Worm (Caenorhabditis elegans): Measurements from ENCODE around the gene rbm-39.

Gene rbm-39

DNA sequence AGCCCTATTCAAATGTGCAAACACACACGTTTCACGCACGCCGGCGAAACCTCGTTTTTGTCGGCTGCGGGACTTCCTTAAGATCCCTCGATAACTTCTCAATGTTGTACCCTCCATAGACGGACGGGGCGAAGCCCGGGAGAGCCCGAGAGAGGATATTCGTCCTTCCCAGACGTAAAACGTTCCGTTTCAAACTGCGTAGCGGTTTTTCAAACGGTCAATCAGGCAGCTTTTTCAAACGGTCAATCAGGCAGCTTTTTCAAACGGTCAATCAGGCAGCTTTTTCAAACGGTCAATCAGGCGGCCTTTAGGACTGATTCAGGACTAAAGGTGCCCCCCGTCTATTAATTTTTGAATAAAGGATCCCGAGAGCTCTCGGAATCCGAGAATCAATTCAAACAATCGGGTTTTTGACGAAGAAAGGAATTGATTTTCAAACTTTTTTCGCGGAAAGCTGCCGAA lies 21.2 kb upstream of the rbm-39 start:
- TF ChIP-seq nfya-1 (tag; optimal IDR thresholded peaks at IDR 0.05) = no peak

DNA sequence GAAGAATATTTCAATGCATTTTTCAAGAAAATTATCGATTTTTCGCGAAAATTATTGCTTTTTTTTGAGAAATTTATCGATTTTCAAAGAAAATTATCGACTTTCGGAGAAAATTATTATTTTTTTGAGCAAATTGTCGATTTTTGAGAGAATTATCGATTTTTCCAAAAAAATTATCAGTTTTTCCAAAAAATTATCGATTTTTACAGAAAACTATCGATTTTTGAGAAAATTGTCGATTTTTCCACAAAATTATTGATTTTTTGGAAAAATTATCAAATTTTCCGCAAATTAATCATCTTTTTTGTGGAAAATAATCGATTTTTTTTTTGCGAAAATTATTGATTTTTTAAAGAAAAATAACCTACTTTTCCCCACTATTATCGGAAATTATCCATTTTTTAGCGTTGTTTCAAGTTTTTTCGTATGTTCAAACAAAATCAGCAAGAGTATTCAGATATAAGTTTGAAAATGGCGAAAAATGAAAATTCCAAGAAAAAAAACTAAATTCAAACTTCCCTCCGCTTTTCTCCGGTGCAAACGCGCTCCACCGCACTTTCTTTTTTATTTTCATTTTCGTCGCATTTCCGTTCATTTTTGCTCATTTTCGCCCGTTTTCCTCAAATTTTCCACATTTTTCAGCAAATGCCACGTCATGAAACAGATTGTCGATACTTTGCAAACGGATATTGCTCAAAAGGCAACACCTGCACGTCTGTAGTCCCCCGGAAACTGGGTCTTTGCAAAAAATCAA lies 20.6 kb upstream of the rbm-39 start, which contains the start of gene lep-2:
Gene lep-2 (plus strand): TSS at position 637 of the 754 bp plus-strand sequence.
- TF ChIP-seq pag-3 (tag; optimal IDR thresholded peaks at IDR 0.05; ENCODE audit: borderline replicate concordance) (no peak), hlh-8 (tag; optimal IDR thresholded peaks at IDR 0.05) (no peak), ceh-48 (tag; optimal IDR thresholded peaks at IDR 0.05) (peak; percentile 79), nfya-1 (tag; optimal IDR thresholded peaks at IDR 0.05) (peak; percentile 10), fax-1 (tag; optimal IDR thresholded peaks at IDR 0.05) (no peak), hlh-6 (tag; optimal IDR thresholded peaks at IDR 0.05) (no peak), unc-3 (GFP tag; conservative IDR thresholded peaks at IDR 0.05) (no peak), unc-3 (tag; optimal IDR thresholded peaks at IDR 0.05) (no peak), ama-1 (optimal IDR thresholded peaks at IDR 0.05) (no peak), K09A11.1 (tag; optimal IDR thresholded peaks at IDR 0.05; ENCODE audit: insufficient read depth) (no peak)

DNA sequence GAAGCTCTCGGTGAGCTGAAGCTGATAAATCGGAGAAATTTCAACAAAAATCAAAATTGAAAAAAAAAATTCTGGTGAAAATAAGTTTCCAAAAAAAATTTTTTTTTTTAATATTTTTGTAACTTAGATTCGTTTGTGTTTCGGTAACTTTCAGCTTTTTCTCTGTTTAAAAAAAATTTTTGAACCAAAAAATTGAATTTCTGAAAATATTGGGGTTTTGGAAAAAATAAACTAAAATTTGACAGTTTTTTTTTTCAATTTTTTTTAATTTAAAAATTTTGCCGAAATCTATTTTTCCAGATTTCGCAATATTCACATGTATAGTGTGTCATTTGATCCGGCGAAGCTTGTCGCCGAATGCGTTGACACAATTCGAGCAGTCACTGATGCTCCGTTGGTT lies 13.5 kb upstream of the rbm-39 start, which contains the start of gene Y55F3AM.5:
Gene Y55F3AM.5 (plus strand): TSS at position 301 of the 400 bp plus-strand sequence.
- no peak for TF ChIP-seq ama-1 (optimal IDR thresholded peaks at IDR 0.05)

DNA sequence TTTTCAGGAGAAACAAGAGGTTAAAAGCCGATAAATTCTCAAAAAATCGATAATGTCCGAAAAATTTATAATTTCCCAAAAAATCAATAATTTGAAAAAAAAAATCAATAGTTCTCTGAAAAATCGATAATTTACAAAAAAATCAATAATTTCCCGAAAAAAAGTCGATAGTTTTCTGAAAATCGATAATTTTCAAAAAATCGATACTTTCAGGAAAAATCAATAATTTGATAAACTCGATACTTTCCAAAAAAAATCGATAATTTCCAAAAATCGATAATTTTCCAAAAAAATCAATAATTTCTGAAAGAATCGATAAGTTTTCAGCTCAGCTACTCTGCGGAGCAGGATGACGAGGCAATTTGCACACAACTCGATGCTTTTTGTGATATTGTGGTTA lies 12.7 kb upstream of the rbm-39 start:
- TF ChIP-seq unc-86 (tag; optimal IDR thresholded peaks at IDR 0.05) = no peak
- no peak for TF ChIP-seq lin-11 (tag; optimal IDR thresholded peaks at IDR 0.05)
- peak; percentile 91 for TF ChIP-seq ceh-48 (tag; optimal IDR thresholded peaks at IDR 0.05)
- TF ChIP-seq ztf-16 (tag; optimal IDR thresholded peaks at IDR 0.05) = no peak
- no peak for TF ChIP-seq sox-2 (GFP tag; IDR thresholded peaks at IDR 0.05)

DNA sequence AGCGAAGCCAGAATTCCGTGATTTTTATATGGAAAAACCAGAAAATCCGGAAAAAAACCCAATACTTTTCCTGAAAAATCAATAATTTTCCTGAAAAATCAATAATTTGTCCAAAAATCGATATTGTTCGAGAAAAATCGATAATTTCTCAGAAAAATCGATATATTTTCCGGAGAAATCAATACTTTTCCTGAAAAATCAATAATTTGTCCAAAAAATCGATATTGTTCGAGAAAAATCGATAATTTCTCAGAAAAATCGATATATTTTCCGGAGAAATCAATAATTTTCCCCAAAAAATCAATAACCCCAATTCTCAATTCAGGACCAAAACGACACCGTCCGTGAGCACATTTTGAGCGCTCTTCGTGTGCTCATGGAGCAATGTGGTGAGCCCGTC lies 12.0 kb upstream of the rbm-39 start:
- peak; percentile 91 for TF ChIP-seq ceh-48 (tag; optimal IDR thresholded peaks at IDR 0.05)
- TF ChIP-seq ceh-2 (tag; optimal IDR thresholded peaks at IDR 0.05) = no peak

DNA sequence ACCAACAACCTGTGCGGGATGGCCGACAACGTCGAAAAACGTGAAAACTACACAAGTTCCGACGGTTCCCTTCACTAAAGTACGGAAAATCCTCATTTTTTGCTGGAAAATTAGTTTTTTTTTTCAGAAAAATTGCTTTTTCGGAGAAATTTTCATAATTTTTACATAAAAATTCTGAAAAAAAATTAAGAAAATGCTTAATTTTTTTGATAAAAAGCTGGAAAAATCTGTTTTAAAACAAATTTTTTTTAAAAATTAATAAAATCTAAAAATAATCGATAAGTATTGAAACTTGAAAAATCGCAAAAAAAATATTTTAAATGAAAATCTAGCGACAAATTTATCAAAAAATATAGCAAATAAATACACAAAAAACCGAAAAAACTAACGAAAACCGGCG lies 6.7 kb upstream of the rbm-39 start, which contains the start of gene immp-2:
Gene immp-2 (minus strand): TSS at position 101 of the 400 bp plus-strand sequence.
- TF ChIP-seq ceh-45 (GFP tag; IDR thresholded peaks at IDR 0.05) (no peak), ahr-1 (tag; optimal IDR thresholded peaks at IDR 0.05) (no peak), syd-9 (tag; optimal IDR thresholded peaks at IDR 0.05) (no peak), ceh-31 (tag; optimal IDR thresholded peaks at IDR 0.05) (no peak), unc-55 (GFP tag; optimal IDR thresholded peaks at IDR 0.05) (no peak), ama-1 (optimal IDR thresholded peaks at IDR 0.05) (no peak), ceh-34 (tag; optimal IDR thresholded peaks at IDR 0.05) (no peak), nhr-11 (tag; optimal IDR thresholded peaks at IDR 0.05) (no peak), unc-3 (GFP tag; conservative IDR thresholded peaks at IDR 0.05) (no peak), unc-3 (tag; optimal IDR thresholded peaks at IDR 0.05) (no peak), pha-4 (tag; optimal IDR thresholded peaks at IDR 0.05) (no peak), fax-1 (tag; optimal IDR thresholded peaks at IDR 0.05) (no peak), hlh-15 (tag; optimal IDR thresholded peaks at IDR 0.05) (no peak)

DNA sequence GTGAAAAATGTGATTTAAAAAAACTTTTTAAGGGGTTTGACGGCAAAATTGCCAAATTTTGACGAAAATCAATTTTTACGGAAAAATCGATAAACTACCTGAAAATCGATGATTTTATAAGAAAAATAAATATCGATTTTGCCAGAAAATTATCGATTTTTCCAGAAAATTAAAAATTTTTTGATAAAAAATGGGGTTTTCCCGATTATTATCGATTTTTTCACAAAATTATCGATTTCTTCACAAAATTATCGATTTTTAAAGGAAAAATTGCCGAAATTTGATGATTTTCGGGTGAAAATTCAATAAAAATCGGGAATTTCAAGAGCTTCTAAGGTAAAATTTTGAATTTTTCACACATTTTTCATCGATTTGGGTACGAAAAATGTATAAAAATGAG lies 5.8 kb upstream of the rbm-39 start:
- no peak for TF ChIP-seq fkh-10 (GFP tag; optimal IDR thresholded peaks at IDR 0.05)
- TF ChIP-seq ceh-48 (tag; optimal IDR thresholded peaks at IDR 0.05) = peak; percentile 47

DNA sequence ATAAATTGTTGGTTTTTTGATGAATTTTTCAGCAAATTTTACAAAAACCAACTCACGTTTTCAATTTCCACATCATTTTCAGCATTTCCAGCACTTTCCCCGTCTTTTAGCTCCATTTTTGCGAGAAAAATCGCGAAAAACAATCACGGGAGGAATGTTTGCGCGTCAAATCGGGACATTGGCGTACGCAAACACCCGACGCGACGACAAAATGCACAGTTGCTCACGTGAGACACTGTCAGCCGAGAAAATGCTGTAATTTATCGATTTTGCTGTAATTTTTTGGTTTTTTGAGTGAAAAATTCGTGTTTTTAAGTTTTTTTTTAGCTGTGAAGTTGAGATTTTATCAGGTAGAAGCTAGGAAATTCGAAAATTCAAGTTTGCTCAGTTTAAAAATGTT lies 2.9 kb upstream of the rbm-39 start, which contains the start of gene Y55F3AM.9:
Gene Y55F3AM.9 (minus strand): TSS at position 189 of the 400 bp plus-strand sequence.
- TF ChIP-seq tbx-2 (tag; optimal IDR thresholded peaks at IDR 0.05) = peak; percentile 1
- TF ChIP-seq nfya-1 (tag; optimal IDR thresholded peaks at IDR 0.05) = peak; percentile 30
- TF ChIP-seq fax-1 (tag; optimal IDR thresholded peaks at IDR 0.05) = no peak
- TF ChIP-seq hlh-30 (tag; optimal IDR thresholded peaks at IDR 0.05; ENCODE audit: insufficient read depth) = peak; percentile 92
- TF ChIP-seq ceh-48 (tag; optimal IDR thresholded peaks at IDR 0.05) = peak; percentile 46
- no peak for TF ChIP-seq hlh-13 (GFP tag; optimal IDR thresholded peaks at IDR 0.05)
- peak; percentile 46 for TF ChIP-seq ceh-30 (tag; optimal IDR thresholded peaks at IDR 0.05)
- no peak for TF ChIP-seq ceh-31 (tag; optimal IDR thresholded peaks at IDR 0.05)
